Worm (Caenorhabditis elegans): ENCODE results near the gene F36A4.4.

ce11 chrIV:4243830-4244406 lies 23.5 kb upstream of the F36A4.4 start:
- no peak for TF ChIP-seq nhr-11 (tag; optimal IDR thresholded peaks at IDR 0.05)
- no peak for TF ChIP-seq lin-13 (GFP tag; optimal IDR thresholded peaks at IDR 0.05)
- TF ChIP-seq unc-62 (GFP tag; optimal IDR thresholded peaks at IDR 0.05) = no peak
- no peak for TF ChIP-seq ceh-82 (tag; optimal IDR thresholded peaks at IDR 0.05)
- no peak for TF ChIP-seq egl-27 (tag; optimal IDR thresholded peaks at IDR 0.05)
- no peak for TF ChIP-seq elt-3 (tag; optimal IDR thresholded peaks at IDR 0.05)
- TF ChIP-seq ztf-4 (tag; optimal IDR thresholded peaks at IDR 0.05) = no peak
